Worm (Caenorhabditis elegans): ENCODE measurements around the gene H35N09.1.

H35N09.1 gene

ce11 chrX:8597647-8598046, 7.5 kb upstream of the H35N09.1 start, which contains the start of gene F18E9.7:
F18E9.7 (minus strand) TSS chrX:8597747.
- TF ChIP-seq ceh-16 (tag; optimal IDR thresholded peaks at IDR 0.05) (no peak), dmd-4 (tag; optimal IDR thresholded peaks at IDR 0.05) (no peak), skn-1 (tag; optimal IDR thresholded peaks at IDR 0.05) (no peak), ama-1 (optimal IDR thresholded peaks at IDR 0.05) (no peak), snpc-4 (tag; optimal IDR thresholded peaks at IDR 0.05) (no peak), nhr-11 (tag; optimal IDR thresholded peaks at IDR 0.05) (no peak), nhr-10 (tag; optimal IDR thresholded peaks at IDR 0.05) (no peak), lin-11 (tag; optimal IDR thresholded peaks at IDR 0.05) (no peak), peb-1 (tag; optimal IDR thresholded peaks at IDR 0.05) (no peak), nhr-12 (tag; optimal IDR thresholded peaks at IDR 0.05) (no peak), elt-3 (tag; optimal IDR thresholded peaks at IDR 0.05) (no peak), egl-27 (tag; optimal IDR thresholded peaks at IDR 0.05) (no peak), sma-9 (GFP tag; optimal IDR thresholded peaks at IDR 0.05) (no peak), sma-9 (tag; optimal IDR thresholded peaks at IDR 0.05) (no peak), ZK546.5 (tag; optimal IDR thresholded peaks at IDR 0.05) (no peak), C34F6.9 (tag; optimal IDR thresholded peaks at IDR 0.05) (no peak), nhr-25 (tag; optimal IDR thresholded peaks at IDR 0.05) (no peak), mdl-1 (tag; optimal IDR thresholded peaks at IDR 0.05) (no peak)

DNA sequence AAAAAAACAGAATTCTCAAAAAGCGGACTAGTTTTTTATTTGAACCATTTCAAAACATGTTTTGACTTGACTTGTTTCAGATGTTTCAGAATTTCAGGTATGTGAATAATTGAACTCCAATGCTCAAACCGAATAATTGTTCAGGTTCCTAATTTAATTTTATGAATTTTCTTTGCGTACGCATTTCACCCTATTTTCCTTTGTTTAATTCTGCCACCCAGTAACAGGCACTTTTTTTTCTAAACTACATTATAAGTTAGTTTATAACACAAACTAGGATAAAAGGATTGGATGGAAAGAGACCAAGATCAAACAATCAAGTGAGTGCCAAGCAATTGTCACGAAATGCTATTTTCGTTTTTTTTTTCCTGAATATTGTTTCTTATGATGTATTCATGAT, 6.6 kb upstream of the H35N09.1 start:
- TF ChIP-seq ama-1 (optimal IDR thresholded peaks at IDR 0.05) (no peak), mdl-1 (tag; optimal IDR thresholded peaks at IDR 0.05) (no peak), unc-62 (GFP tag; optimal IDR thresholded peaks at IDR 0.05) (no peak), lsy-2 (tag; optimal IDR thresholded peaks at IDR 0.05) (no peak), Y55F3AM.14 (GFP tag; optimal IDR thresholded peaks at IDR 0.05) (no peak), nhr-12 (tag; optimal IDR thresholded peaks at IDR 0.05) (no peak), nhr-77 (tag; optimal IDR thresholded peaks at IDR 0.05) (no peak), nhr-237 (tag; optimal IDR thresholded peaks at IDR 0.05) (no peak), sma-9 (GFP tag; optimal IDR thresholded peaks at IDR 0.05) (no peak), sma-9 (tag; optimal IDR thresholded peaks at IDR 0.05) (no peak), nhr-129 (tag; optimal IDR thresholded peaks at IDR 0.05) (no peak), sem-4 (tag; optimal IDR thresholded peaks at IDR 0.05) (no peak), lin-39 (tag; optimal IDR thresholded peaks at IDR 0.05) (no peak), unc-39 (tag; optimal IDR thresholded peaks at IDR 0.05) (no peak), dmd-4 (tag; optimal IDR thresholded peaks at IDR 0.05) (no peak), lin-13 (GFP tag; optimal IDR thresholded peaks at IDR 0.05) (no peak), mab-5 (tag; optimal IDR thresholded peaks at IDR 0.05) (no peak), nhr-23 (tag; optimal IDR thresholded peaks at IDR 0.05) (no peak), aly-2 (tag; optimal IDR thresholded peaks at IDR 0.05) (no peak), ztf-1 (GFP tag; conservative IDR thresholded peaks at IDR 0.05) (no peak), ceh-16 (tag; optimal IDR thresholded peaks at IDR 0.05) (no peak)

ce11 chrX:8599725-8600124, 5.4 kb upstream of the H35N09.1 start:
- no peak for TF ChIP-seq nhr-23 (tag; optimal IDR thresholded peaks at IDR 0.05)
- no peak for TF ChIP-seq mdl-1 (tag; optimal IDR thresholded peaks at IDR 0.05)
- no peak for TF ChIP-seq nhr-25 (tag; optimal IDR thresholded peaks at IDR 0.05)
- no peak for TF ChIP-seq nhr-12 (tag; optimal IDR thresholded peaks at IDR 0.05)
- TF ChIP-seq sma-3 (GFP tag; optimal IDR thresholded peaks at IDR 0.05): no peak
- TF ChIP-seq lin-13 (GFP tag; optimal IDR thresholded peaks at IDR 0.05): no peak
- TF ChIP-seq F13H6.1 (tag; optimal IDR thresholded peaks at IDR 0.05): no peak
- no peak for TF ChIP-seq unc-55 (GFP tag; optimal IDR thresholded peaks at IDR 0.05)
- TF ChIP-seq peb-1 (tag; optimal IDR thresholded peaks at IDR 0.05): no peak
- no peak for TF ChIP-seq alr-1 (tag; optimal IDR thresholded peaks at IDR 0.05)
- no peak for TF ChIP-seq nhr-237 (tag; optimal IDR thresholded peaks at IDR 0.05)
- no peak for TF ChIP-seq elt-1 (tag; optimal IDR thresholded peaks at IDR 0.05)
- TF ChIP-seq mbf-1 (tag; optimal IDR thresholded peaks at IDR 0.05): no peak
- no peak for TF ChIP-seq nhr-77 (tag; optimal IDR thresholded peaks at IDR 0.05)
- no peak for TF ChIP-seq sma-9 (GFP tag; optimal IDR thresholded peaks at IDR 0.05)
- TF ChIP-seq sma-9 (tag; optimal IDR thresholded peaks at IDR 0.05): no peak
- no peak for TF ChIP-seq dmd-4 (tag; optimal IDR thresholded peaks at IDR 0.05)
- TF ChIP-seq nhr-11 (tag; optimal IDR thresholded peaks at IDR 0.05): no peak
- TF ChIP-seq blmp-1 (tag; optimal IDR thresholded peaks at IDR 0.05; ENCODE audit: insufficient read depth): no peak
